Worm (Caenorhabditis elegans) whole organism, L4 larva: ENCODE data around the gene plp-2.

Experiments
- T20F7.1 ChIP-seq: fragments of 200-800 bp; sonication (Bioruptor generic); optimal IDR thresholded peaks from 2 replicates; lab custom pipeline; 2018; ENCODE audit warnings: mild to moderate bottlenecking, missing genetic modification characterization, missing compliant biosample characterization
- T26A8.4 ChIP-seq: fragments of 200-800 bp; sonication (Bioruptor generic); IDR thresholded peaks from 2 replicates; pipeline ENCODE4 v1.3.6; 2022; ENCODE audit warnings: missing genetic modification characterization, missing compliant biosample characterization
- aha-1 ChIP-seq: fragments of 150-350 bp; peaks from one replicate; lab custom pipeline; 2014; ENCODE audit warnings: missing biosample characterization, missing genetic modification characterization
- aly-2 ChIP-seq: sonication (generic microtip); optimal IDR thresholded peaks from 2 replicates; lab custom pipeline; 2018; ENCODE audit warnings: missing biosample characterization, missing genetic modification characterization
- ceh-44 ChIP-seq: fragments of 200-800 bp; sonication (Bioruptor generic); IDR thresholded peaks from 2 replicates; pipeline ENCODE4 v1.3.6; 2022; ENCODE audit warnings: missing genetic modification reagents, missing genetic modification characterization, missing compliant biosample characterization
- ces-1 ChIP-seq: fragments of 150-350 bp; sonication (generic microtip); optimal IDR thresholded peaks from 4 replicates; lab custom pipeline; 2014; ENCODE audit warnings: missing biosample characterization, missing genetic modification reagents, missing genetic modification characterization
- ctbp-1 ChIP-seq: fragments of 200-800 bp; sonication (Bioruptor generic); IDR thresholded peaks from 2 replicates; pipeline ENCODE4 v1.3.6; 2022; ENCODE audit warnings: missing genetic modification reagents, missing genetic modification characterization, missing compliant biosample characterization
- daf-16 ChIP-seq, 3 experiments: sonication (generic microtip); optimal IDR thresholded peaks; 2 replicates each; lab custom pipeline; 2016 to 2017; ENCODE audit warnings: missing genetic modification characterization in 3 of 3, missing genetic modification reagents in 3 of 3, mild to moderate bottlenecking in 2 of 3, missing compliant biosample characterization in 2 of 3, missing biosample characterization in 1 of 3, moderate library complexity in 1 of 3
- daf-19 ChIP-seq: fragments of 200-800 bp; sonication (Bioruptor generic); conservative IDR thresholded peaks from 2 replicates; pipeline ENCODE4 v1.3.6; 2022; ENCODE audit warnings: missing genetic modification characterization, missing compliant biosample characterization
- daf-8 ChIP-seq: fragments of 200-800 bp; sonication (Bioruptor generic); IDR thresholded peaks from 2 replicates; pipeline ENCODE4 v1.3.6; 2022; ENCODE audit warnings: missing genetic modification characterization, missing compliant biosample characterization
- dmd-8 ChIP-seq: fragments of 200-800 bp; sonication (Bioruptor generic); IDR thresholded peaks from 2 replicates; pipeline ENCODE4 v1.3.6; 2022; ENCODE audit warnings: missing genetic modification characterization, missing compliant biosample characterization
- dmd-9 ChIP-seq: fragments of 200-800 bp; sonication (Bioruptor generic); IDR thresholded peaks from 2 replicates; pipeline ENCODE4 v1.3.6; 2022; ENCODE audit warnings: missing genetic modification reagents, missing genetic modification characterization, missing compliant biosample characterization
- dve-1 ChIP-seq: sonication (generic microtip); optimal IDR thresholded peaks from 2 replicates; lab custom pipeline; 2017; ENCODE audit warnings: antibody characterized with exemption, mild to moderate bottlenecking, missing genetic modification characterization, missing compliant biosample characterization; ENCODE audit not compliant: insufficient read depth
- egl-43 ChIP-seq: fragments of 200-800 bp; sonication (Bioruptor generic); IDR thresholded peaks from 2 replicates; pipeline ENCODE4 v1.3.6; 2022; ENCODE audit warnings: missing genetic modification reagents, missing genetic modification characterization, missing compliant biosample characterization
- fkh-10 ChIP-seq: fragments of 150-350 bp; optimal IDR thresholded peaks from 2 replicates; lab custom pipeline; 2014; ENCODE audit warnings: missing biosample characterization, missing genetic modification reagents, missing genetic modification characterization
- fos-1 ChIP-seq: fragments of 150-350 bp; optimal IDR thresholded peaks from 2 replicates; lab custom pipeline; 2014; ENCODE audit warnings: missing biosample characterization, missing genetic modification characterization
- hlh-11 ChIP-seq: fragments of 200-800 bp; sonication (Bioruptor generic); optimal IDR thresholded peaks from 2 replicates; lab custom pipeline; 2018; ENCODE audit warnings: mild to moderate bottlenecking, missing genetic modification characterization, missing compliant biosample characterization
- lin-29 ChIP-seq: fragments of 200-800 bp; sonication (Bioruptor generic); IDR thresholded peaks from 2 replicates; pipeline ENCODE4 v1.3.6; 2022; ENCODE audit warnings: missing genetic modification reagents, missing genetic modification characterization, missing compliant biosample characterization
- nhr-10 ChIP-seq: fragments of 150-350 bp; optimal IDR thresholded peaks from 2 replicates; lab custom pipeline; 2014; ENCODE audit warnings: missing biosample characterization, missing genetic modification characterization
- nhr-111 ChIP-seq: fragments of 200-800 bp; sonication (Bioruptor generic); optimal IDR thresholded peaks from 2 replicates; lab custom pipeline; 2018; ENCODE audit warnings: mild to moderate bottlenecking, missing genetic modification characterization, missing compliant biosample characterization
- nhr-237 ChIP-seq: sonication (generic microtip); optimal IDR thresholded peaks from 2 replicates; lab custom pipeline; 2017; ENCODE audit warnings: missing biosample characterization, missing genetic modification characterization
- nhr-25 ChIP-seq: sonication (generic microtip); optimal IDR thresholded peaks from 2 replicates; lab custom pipeline; 2017; ENCODE audit warnings: missing genetic modification characterization, mild to moderate bottlenecking, missing compliant biosample characterization, antibody characterized with exemption, moderate library complexity, borderline replicate concordance; ENCODE audit not compliant: insufficient read depth
- nhr-28 ChIP-seq: fragments of 150-350 bp; optimal IDR thresholded peaks from 2 replicates; lab custom pipeline; 2014; ENCODE audit warnings: missing biosample characterization, missing genetic modification characterization
- nhr-42 ChIP-seq: fragments of 200-800 bp; sonication (Bioruptor generic); IDR thresholded peaks from 2 replicates; pipeline ENCODE4 v1.3.6; 2022; ENCODE audit warnings: missing genetic modification characterization, missing compliant biosample characterization
- nhr-76 ChIP-seq: fragments of 150-350 bp; optimal IDR thresholded peaks from 2 replicates; lab custom pipeline; 2014; ENCODE audit warnings: missing biosample characterization, missing genetic modification characterization
- pha-4 ChIP-seq, 2 experiments: fragments of 150-350 bp in 1 of 2; fragments of 200-800 bp in 1 of 2; sonication (Bioruptor generic) in 1 of 2; IDR thresholded peaks in 1 of 2; optimal IDR thresholded peaks in 1 of 2; 2 replicates each; pipeline versions ENCODE4 v1.3.6 to Lab custom; 2014 to 2022; ENCODE audit warnings: missing genetic modification characterization in 2 of 2, missing genetic modification reagents in 2 of 2, missing biosample characterization in 1 of 2, missing compliant biosample characterization in 1 of 2
- pqm-1 ChIP-seq: sonication (generic microtip); optimal IDR thresholded peaks from 2 replicates; lab custom pipeline; 2017; ENCODE audit warnings: missing biosample characterization, missing genetic modification characterization
- set-16 ChIP-seq: fragments of 200-800 bp; sonication (Bioruptor generic); IDR thresholded peaks from 2 replicates; pipeline ENCODE4 v1.3.6; 2022; ENCODE audit warnings: missing genetic modification reagents, missing genetic modification characterization, missing compliant biosample characterization
- snpc-4 ChIP-seq: fragments of 150-350 bp; optimal IDR thresholded peaks from 2 replicates; lab custom pipeline; 2014; ENCODE audit warnings: missing biosample characterization, missing genetic modification characterization
- spr-1 ChIP-seq: sonication (generic microtip); optimal IDR thresholded peaks from 2 replicates; lab custom pipeline; 2016; ENCODE audit warnings: mild to moderate bottlenecking, missing genetic modification characterization, missing compliant biosample characterization
- unc-39 ChIP-seq: sonication (generic microtip); optimal IDR thresholded peaks from 2 replicates; lab custom pipeline; 2017; ENCODE audit warnings: missing biosample characterization, missing genetic modification characterization
- unc-62 ChIP-seq, 3 experiments: fragments of 150-350 bp in 1 of 3; sonication (generic microtip); optimal IDR thresholded peaks in 2 of 3; peaks in 1 of 3; 1 replicate in 1 of 3; 2 replicates in 2 of 3; lab custom pipeline; 2014 to 2017; ENCODE audit warnings: missing biosample characterization in 3 of 3, missing genetic modification characterization in 3 of 3, missing genetic modification reagents in 3 of 3, missing genotype in 1 of 3
- zag-1 ChIP-seq: fragments of 150-350 bp; optimal IDR thresholded peaks from 2 replicates; lab custom pipeline; 2014; ENCODE audit warnings: missing biosample characterization, missing genetic modification characterization
- ztf-11 ChIP-seq: fragments of 150-350 bp; optimal IDR thresholded peaks from 2 replicates; lab custom pipeline; 2014; ENCODE audit warnings: missing biosample characterization, missing genetic modification characterization

plp-2 gene

DNA sequence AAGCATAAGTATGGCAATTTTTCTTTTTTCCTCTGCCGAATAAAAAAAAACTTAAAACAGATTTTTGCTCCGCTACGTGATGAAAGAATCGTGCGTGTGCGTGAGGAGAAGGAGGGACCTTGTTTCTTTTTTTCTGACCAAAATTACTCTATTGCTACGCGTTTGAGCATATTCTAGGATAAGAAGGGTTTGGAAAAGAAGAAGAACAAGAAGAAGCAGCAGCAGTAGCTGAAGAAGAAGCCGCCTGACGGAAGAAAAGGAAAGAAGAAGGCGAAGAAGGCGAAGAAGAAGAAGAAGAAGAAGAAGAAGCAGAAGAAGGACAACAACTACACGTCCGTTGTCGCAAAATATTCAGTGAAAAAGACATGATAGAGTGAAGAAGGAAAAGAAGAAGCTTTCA lies 33.5 kb upstream of the plp-2 start:
- TF ChIP-seq pqm-1 (tag; lab: Kevin White, UChicago) (no peak), daf-8 (GFP tag; lab: Robert Waterston, UW) (no peak), fkh-10 (GFP tag; lab: Kevin White, UChicago) (peak; percentile 74), nhr-42 (GFP tag; lab: Robert Waterston, UW) (no peak), set-16 (GFP tag; lab: Robert Waterston, UW) (peak; percentile 36; the same call in 1 of the 2 replicates), daf-19 (GFP tag; lab: Robert Waterston, UW) (no peak), dmd-9 (GFP tag; lab: Robert Waterston, UW) (no peak), nhr-25 (tag; lab: Kevin White, UChicago) (no peak), aly-2 (no peak), nhr-237 (tag; lab: Kevin White, UChicago) (no peak), dmd-8 (no peak), fos-1 (no peak)

DNA sequence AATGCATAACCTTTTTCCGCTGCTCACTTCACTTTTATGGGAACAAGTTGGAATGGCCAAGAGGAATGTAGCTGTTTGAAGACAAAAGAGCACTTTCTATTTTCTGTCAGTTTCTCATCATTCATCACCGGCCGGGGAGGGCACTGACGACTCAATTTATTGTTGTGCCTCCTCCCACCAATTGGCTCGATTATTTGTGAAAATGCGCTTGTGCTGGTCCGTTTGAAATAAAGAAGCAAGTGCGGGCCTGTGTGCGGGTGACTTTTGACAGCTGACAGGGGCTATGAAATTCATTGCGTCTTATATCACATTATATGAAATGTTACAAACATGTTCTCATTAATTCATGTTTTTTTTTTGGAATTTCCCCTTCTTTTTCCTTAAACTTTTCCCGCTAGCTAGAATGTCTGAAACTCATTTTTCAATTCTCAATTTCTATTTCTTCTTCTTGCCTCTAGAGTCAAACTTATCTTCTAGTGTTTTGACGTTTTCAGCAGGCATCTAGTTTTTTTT lies 31.4 kb upstream of the plp-2 start:
- TF ChIP-seq pha-4 (GFP tag; IDR thresholded peaks at IDR 0.05; lab: Robert Waterston, UW), result no peak
- TF ChIP-seq pha-4 (tag; optimal IDR thresholded peaks at IDR 0.05; lab: Kevin White, UChicago), result no peak
- no peak for TF ChIP-seq T26A8.4 (GFP tag; lab: Robert Waterston, UW)
- no peak for TF ChIP-seq nhr-111 (GFP tag; lab: Kevin White, UChicago)
- TF ChIP-seq unc-39, result no peak
- TF ChIP-seq spr-1 (tag; lab: Kevin White, UChicago), result no peak
- TF ChIP-seq zag-1, result no peak
- no peak for TF ChIP-seq aha-1 (tag; lab: Kevin White, UChicago)
- TF ChIP-seq ctbp-1 (GFP tag; lab: Robert Waterston, UW), result no peak
- TF ChIP-seq pqm-1 (tag; lab: Kevin White, UChicago), result no peak
- no peak for TF ChIP-seq nhr-76 (tag; lab: Kevin White, UChicago)
- no peak for TF ChIP-seq T20F7.1 (GFP tag; lab: Kevin White, UChicago)
- peak in 1 of 2 experiments; percentile 94 for TF ChIP-seq unc-62 (GFP tag; optimal IDR thresholded peaks at IDR 0.05 in 1 of 2; lab: Kevin White, UChicago)
- TF ChIP-seq unc-62 (tag; optimal IDR thresholded peaks at IDR 0.05; lab: Kevin White, UChicago), result no peak
- no peak for TF ChIP-seq ceh-44 (GFP tag; lab: Robert Waterston, UW)
- no peak for TF ChIP-seq nhr-10 (tag; lab: Kevin White, UChicago)
- no peak for TF ChIP-seq nhr-28
- peak; percentile 29 for TF ChIP-seq hlh-11 (tag; lab: Kevin White, UChicago)
- no peak for TF ChIP-seq nhr-42 (GFP tag; lab: Robert Waterston, UW)
- no peak for TF ChIP-seq snpc-4
- TF ChIP-seq daf-16 (GFP tag; optimal IDR thresholded peaks at IDR 0.05; lab: Kevin White, UChicago), result peak in 1 of 2 experiments; percentile 21
- no peak for TF ChIP-seq daf-16 (tag; optimal IDR thresholded peaks at IDR 0.05; lab: Kevin White, UChicago)
- no peak for TF ChIP-seq daf-19 (GFP tag; lab: Robert Waterston, UW)
- TF ChIP-seq dve-1 (tag; lab: Kevin White, UChicago), result no peak

DNA sequence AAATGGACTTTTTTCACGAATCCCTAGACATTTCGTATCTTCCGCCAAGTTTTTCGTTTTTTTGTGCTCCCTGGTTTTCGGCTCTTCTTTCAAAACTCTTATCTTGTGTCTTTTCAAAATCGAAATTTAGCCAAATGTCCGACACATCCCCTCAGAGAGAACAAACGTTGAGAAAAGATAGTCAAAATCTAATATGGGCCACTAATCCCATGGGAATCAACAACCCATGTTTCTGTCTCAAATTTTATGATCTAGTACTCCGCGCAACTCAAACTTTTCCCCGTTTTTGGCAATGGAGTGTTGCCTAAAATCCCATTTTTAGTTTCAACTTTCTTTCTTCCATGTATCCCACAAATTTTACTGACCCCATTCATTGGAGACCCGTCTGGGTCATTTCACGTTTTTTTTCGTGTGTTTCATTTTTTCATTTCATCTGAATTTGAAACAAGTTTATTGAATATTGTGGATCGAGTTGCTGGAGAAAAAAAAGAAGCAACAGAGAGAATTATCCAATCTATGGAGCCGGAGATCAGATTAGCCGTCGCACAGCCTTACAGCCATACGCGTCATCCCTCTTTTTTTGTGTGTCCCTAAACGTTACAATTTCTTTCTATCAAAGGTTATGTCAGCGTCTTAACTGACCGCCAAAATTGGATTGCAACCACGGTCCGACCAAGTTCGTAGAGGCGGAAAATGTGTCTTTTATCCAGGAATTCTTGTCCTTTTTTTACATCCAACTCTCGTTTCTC lies 29.1 kb upstream of the plp-2 start:
- TF ChIP-seq lin-29 (no peak), unc-62 (GFP tag; optimal IDR thresholded peaks at IDR 0.05 in 1 of 2; lab: Kevin White, UChicago) (peak in 1 of 2 experiments; percentile 94), unc-62 (tag; optimal IDR thresholded peaks at IDR 0.05; lab: Kevin White, UChicago) (no peak), ces-1 (GFP tag; lab: Kevin White, UChicago) (peak; percentile 65), fkh-10 (GFP tag; lab: Kevin White, UChicago) (peak; percentile 49), aha-1 (tag; lab: Kevin White, UChicago) (peak; percentile 38)
- TF ChIP-seq, all 104 proteins: peak for 4

- TF ChIP-seq ztf-11 (no peak), unc-62 (GFP tag; optimal IDR thresholded peaks at IDR 0.05 in 1 of 2; lab: Kevin White, UChicago) (peak in 1 of 2 experiments; percentile 9), unc-62 (tag; optimal IDR thresholded peaks at IDR 0.05; lab: Kevin White, UChicago) (no peak), egl-43 (GFP tag; lab: Robert Waterston, UW) (peak; percentile 20; the same call in 1 of the 2 replicates)
Measured at ce11 chrX:15010941-15011340, 28.3 kb upstream of the plp-2 start.
